Fruit fly (Drosophila melanogaster) whole organism, embryonic: ENCODE results near the gene Doc2.

Source experiments
- Awh ChIP-seq: fragments of 200-800 bp; sonication (Bioruptor generic); IDR thresholded peaks from 2 replicates; pipeline ENCODE4, ENCODE4 v1.3.6; 2022; ENCODE audit warnings: missing biosample characterization, missing genetic modification characterization
- BtbVII ChIP-seq: fragments of 200-800 bp; sonication (Bioruptor generic); optimal IDR thresholded peaks from 3 replicates; lab custom pipeline; 2017; ENCODE audit warnings: missing biosample characterization, mild to moderate bottlenecking, missing genetic modification characterization
- CG11093 ChIP-seq: fragments of 200-800 bp; sonication (Bioruptor generic); IDR thresholded peaks from 3 replicates; pipeline ENCODE4 v1.3.6; 2022; ENCODE audit warnings: missing biosample characterization, missing genetic modification characterization
- CG12236 ChIP-seq: fragments of 200-800 bp; sonication (Bioruptor generic); optimal IDR thresholded peaks from 2 replicates; lab custom pipeline; 2016; ENCODE audit warnings: missing biosample characterization, missing genetic modification characterization
- CG12659 ChIP-seq: fragments of 200-800 bp; sonication (Bioruptor generic); optimal IDR thresholded peaks from 3 replicates; lab custom pipeline; 2017; ENCODE audit warnings: mild to moderate bottlenecking, missing biosample characterization, missing genetic modification reagents, missing genetic modification characterization
- CG13424 ChIP-seq: fragments of 200-800 bp; sonication (Bioruptor generic); optimal IDR thresholded peaks from 2 replicates; lab custom pipeline; 2019; ENCODE audit warnings: missing biosample characterization, mild to moderate bottlenecking, missing genetic modification characterization, moderate library complexity
- CG14965 ChIP-seq: fragments of 200-800 bp; sonication (Bioruptor generic); optimal IDR thresholded peaks from 2 replicates; lab custom pipeline; 2016; ENCODE audit warnings: missing biosample characterization, missing genetic modification characterization, borderline replicate concordance
- CG15011 ChIP-seq: fragments of 200-800 bp; sonication (Bioruptor generic); optimal IDR thresholded peaks from 3 replicates; lab custom pipeline; 2018; ENCODE audit warnings: missing biosample characterization, mild to moderate bottlenecking, missing genetic modification characterization
- CG16863 ChIP-seq: fragments of 200-800 bp; sonication (Bioruptor generic); optimal IDR thresholded peaks from 3 replicates; lab custom pipeline; 2016; ENCODE audit warnings: missing biosample characterization, missing genetic modification characterization
- CG18011 ChIP-seq: fragments of 200-800 bp; sonication (Bioruptor generic); optimal IDR thresholded peaks from 2 replicates; lab custom pipeline; 2017; ENCODE audit warnings: missing biosample characterization, missing genetic modification characterization, mild to moderate bottlenecking, moderate library complexity, missing genotype
- CG31388 ChIP-seq: fragments of 200-800 bp; sonication (Bioruptor generic); optimal IDR thresholded peaks from 2 replicates; lab custom pipeline; 2016; ENCODE audit warnings: missing biosample characterization, missing genetic modification characterization
- CG32772 ChIP-seq: fragments of 200-800 bp; sonication (Bioruptor generic); IDR thresholded peaks from 2 replicates; pipeline ENCODE4 v1.3.6; 2022; ENCODE audit warnings: missing biosample characterization, missing genetic modification characterization
- CG33213 ChIP-seq: fragments of 200-800 bp; sonication (Bioruptor generic); optimal IDR thresholded peaks from 3 replicates; lab custom pipeline; 2016; ENCODE audit warnings: missing biosample characterization, missing genetic modification characterization
- CG3838 ChIP-seq: fragments of 200-800 bp; sonication (Bioruptor generic); optimal IDR thresholded peaks from 3 replicates; lab custom pipeline; 2016; ENCODE audit warnings: missing biosample characterization, missing genetic modification characterization
- CG3847 ChIP-seq: fragments of 200-800 bp; sonication (Bioruptor generic); IDR thresholded peaks from 2 replicates; pipeline ENCODE4 v1.3.6; 2022; ENCODE audit warnings: missing biosample characterization, missing genetic modification characterization
- CG3995 ChIP-seq: fragments of 200-800 bp; sonication (Bioruptor generic); optimal IDR thresholded peaks from 3 replicates; lab custom pipeline; 2016; ENCODE audit warnings: missing biosample characterization, missing genetic modification characterization
- CG5953 ChIP-seq: fragments of 200-800 bp; sonication (Bioruptor generic); IDR thresholded peaks from 2 replicates; pipeline ENCODE4 v1.3.6; 2022; ENCODE audit warnings: missing biosample characterization, missing genetic modification characterization
- CG7556 ChIP-seq: fragments of 200-800 bp; sonication (Bioruptor generic); optimal IDR thresholded peaks from 2 replicates; lab custom pipeline; 2017; ENCODE audit warnings: missing biosample characterization, mild to moderate bottlenecking, missing genetic modification characterization
- CG9727 ChIP-seq: fragments of 200-800 bp; sonication (Bioruptor generic); optimal IDR thresholded peaks from 3 replicates; lab custom pipeline; 2017; ENCODE audit warnings: missing biosample characterization, mild to moderate bottlenecking, missing genetic modification characterization
- CG9797 ChIP-seq: fragments of 200-800 bp; sonication (Bioruptor generic); optimal IDR thresholded peaks from 3 replicates; lab custom pipeline; 2018; ENCODE audit warnings: missing biosample characterization, mild to moderate bottlenecking, missing genetic modification characterization
- Chrac-16 ChIP-seq: fragments of 200-800 bp; sonication (Bioruptor generic); optimal IDR thresholded peaks from 3 replicates; lab custom pipeline; 2016; ENCODE audit warnings: missing biosample characterization, missing genetic modification characterization
- D19B ChIP-seq: fragments of 200-800 bp; sonication (Bioruptor generic); optimal IDR thresholded peaks from 2 replicates; lab custom pipeline; 2017; ENCODE audit warnings: missing biosample characterization, mild to moderate bottlenecking, missing genetic modification characterization
- Dfd ChIP-seq, 2 experiments: fragments of >200 bp; optimal IDR thresholded peaks; 2 replicates each; lab custom pipeline; 2017; ENCODE audit warnings: missing biosample characterization in 2 of 2, missing genetic modification characterization in 2 of 2
- Dll ChIP-seq: fragments of 200-800 bp; sonication (Bioruptor generic); IDR thresholded peaks from 4 replicates; pipeline ENCODE4 v1.3.6; 2022; ENCODE audit warnings: missing biosample characterization, missing genetic modification characterization; ENCODE audit not compliant: partially characterized antibody
- E2f1 ChIP-seq: fragments of 200-800 bp; sonication (Bioruptor generic); IDR thresholded peaks from 2 replicates; pipeline ENCODE4 v1.3.6; 2022; ENCODE audit warnings: missing biosample characterization, missing genetic modification characterization
- Elba2 ChIP-seq: fragments of 200-800 bp; sonication (Bioruptor generic); optimal IDR thresholded peaks from 3 replicates; lab custom pipeline; 2016; ENCODE audit warnings: missing biosample characterization, missing genetic modification characterization
- Hr78 ChIP-seq, 2 experiments: fragments of 200-800 bp in 1 of 2; fragments of >200 bp in 1 of 2; sonication (Bioruptor generic) in 1 of 2; optimal IDR thresholded peaks; 2 replicates each; lab custom pipeline; 2017 to 2019; ENCODE audit warnings: missing biosample characterization in 2 of 2, missing genetic modification characterization in 2 of 2, mild to moderate bottlenecking in 1 of 2, moderate library complexity in 1 of 2
- Mad ChIP-seq: fragments of 200-800 bp; sonication (Bioruptor generic); optimal IDR thresholded peaks from 2 replicates; lab custom pipeline; 2016; ENCODE audit warnings: missing biosample characterization, missing genetic modification characterization
- Ptx1 ChIP-seq: fragments of 200-800 bp; sonication (Bioruptor generic); IDR thresholded peaks from 2 replicates; pipeline ENCODE4 v1.3.6; 2022; ENCODE audit warnings: missing biosample characterization, missing genetic modification characterization
- Side ChIP-seq: fragments of 200-800 bp; sonication (Bioruptor generic); optimal IDR thresholded peaks from 2 replicates; lab custom pipeline; 2016; ENCODE audit warnings: missing biosample characterization, missing genetic modification characterization
- Sox100B ChIP-seq: fragments of 200-800 bp; sonication (Bioruptor generic); optimal IDR thresholded peaks from 3 replicates; lab custom pipeline; 2018; ENCODE audit warnings: missing biosample characterization, mild to moderate bottlenecking, missing genetic modification characterization
- Taf1 ChIP-seq: fragments of 200-800 bp; sonication (Bioruptor generic); IDR thresholded peaks from 2 replicates; pipeline ENCODE4 v1.3.6; 2022; ENCODE audit warnings: missing biosample characterization, missing genetic modification characterization
- amos ChIP-seq: fragments of 200-800 bp; sonication (Bioruptor generic); IDR thresholded peaks from 2 replicates; pipeline ENCODE4 v1.3.6; 2022; ENCODE audit warnings: missing biosample characterization, missing genetic modification characterization; ENCODE audit not compliant: partially characterized antibody
- bigmax ChIP-seq: fragments of 200-800 bp; sonication (Bioruptor generic); optimal IDR thresholded peaks from 2 replicates; lab custom pipeline; 2018; ENCODE audit warnings: missing biosample characterization, mild to moderate bottlenecking, missing genetic modification characterization
- cg ChIP-seq: fragments of 200-800 bp; sonication (Bioruptor generic); optimal IDR thresholded peaks from 3 replicates; lab custom pipeline; 2019; ENCODE audit warnings: missing biosample characterization, mild to moderate bottlenecking, missing genetic modification characterization, moderate library complexity
- dimm ChIP-seq: fragments of 200-800 bp; sonication (Bioruptor generic); IDR thresholded peaks from 2 replicates; pipeline ENCODE4 v1.3.6; 2022; ENCODE audit warnings: missing biosample characterization, missing genetic modification characterization
- dmrt11E ChIP-seq: fragments of 200-800 bp; sonication (Bioruptor generic); optimal IDR thresholded peaks from 3 replicates; lab custom pipeline; 2018; ENCODE audit warnings: missing biosample characterization, mild to moderate bottlenecking, missing genetic modification characterization, moderate library complexity
- exex ChIP-seq: fragments of 200-800 bp; sonication (Bioruptor generic); optimal IDR thresholded peaks from 4 replicates; lab custom pipeline; 2018; ENCODE audit warnings: missing biosample characterization, mild to moderate bottlenecking, missing genetic modification characterization, moderate library complexity
- eyg ChIP-seq: fragments of 200-800 bp; sonication (Bioruptor generic); optimal IDR thresholded peaks from 3 replicates; lab custom pipeline; 2016; ENCODE audit warnings: missing biosample characterization, missing genetic modification characterization
- gcm2 ChIP-seq: fragments of 200-800 bp; sonication (Bioruptor generic); optimal IDR thresholded peaks from 2 replicates; lab custom pipeline; 2016; ENCODE audit warnings: missing biosample characterization, missing genetic modification characterization
- gro ChIP-seq: fragments of 200-800 bp; sonication (Bioruptor generic); optimal IDR thresholded peaks from 2 replicates; lab custom pipeline; 2016; ENCODE audit warnings: missing biosample characterization, missing genetic modification characterization
- gsb ChIP-seq: fragments of 200-800 bp; sonication (Bioruptor generic); IDR thresholded peaks from 2 replicates; pipeline ENCODE4 v1.3.6; 2022; ENCODE audit warnings: missing biosample characterization, missing genetic modification characterization
- h ChIP-seq: fragments of >200 bp; optimal IDR thresholded peaks from 2 replicates; lab custom pipeline; 2017
- kah ChIP-seq: fragments of 200-800 bp; sonication (Bioruptor generic); optimal IDR thresholded peaks from 2 replicates; lab custom pipeline; 2018; ENCODE audit warnings: missing biosample characterization, mild to moderate bottlenecking, missing genetic modification characterization
- klu ChIP-seq: fragments of 200-800 bp; sonication (Bioruptor generic); IDR thresholded peaks from 2 replicates; pipeline ENCODE4 v1.3.6; 2022; ENCODE audit warnings: missing biosample characterization, missing genetic modification characterization
- otp ChIP-seq: fragments of 200-800 bp; sonication (Bioruptor generic); IDR thresholded peaks from 3 replicates; pipeline ENCODE4, ENCODE4 v1.3.6; 2022; ENCODE audit warnings: missing biosample characterization, missing genetic modification characterization
- salm ChIP-seq: fragments of 200-800 bp; sonication (Bioruptor generic); optimal IDR thresholded peaks from 2 replicates; lab custom pipeline; 2018; ENCODE audit warnings: missing biosample characterization, mild to moderate bottlenecking, missing genetic modification characterization
- unc-4 ChIP-seq: fragments of 200-800 bp; sonication (Bioruptor generic); IDR thresholded peaks from 2 replicates; pipeline ENCODE4 v1.3.6; 2022; ENCODE audit warnings: missing biosample characterization, missing genetic modification characterization; ENCODE audit not compliant: partially characterized antibody
- unpg ChIP-seq: fragments of 200-800 bp; sonication (Bioruptor generic); optimal IDR thresholded peaks from 3 replicates; lab custom pipeline; 2018; ENCODE audit warnings: missing biosample characterization, mild to moderate bottlenecking, missing genetic modification characterization, moderate library complexity
- vvl ChIP-seq: fragments of 200-800 bp; sonication (Bioruptor generic); IDR thresholded peaks from 2 replicates; pipeline ENCODE4 v1.3.6; 2022; ENCODE audit warnings: missing biosample characterization, missing genetic modification characterization
- wdn ChIP-seq: fragments of 200-800 bp; sonication (Bioruptor generic); IDR thresholded peaks from 2 replicates; pipeline ENCODE4 v1.3.6; 2022; ENCODE audit warnings: missing biosample characterization, missing genetic modification characterization

The Doc2 gene

DNA sequence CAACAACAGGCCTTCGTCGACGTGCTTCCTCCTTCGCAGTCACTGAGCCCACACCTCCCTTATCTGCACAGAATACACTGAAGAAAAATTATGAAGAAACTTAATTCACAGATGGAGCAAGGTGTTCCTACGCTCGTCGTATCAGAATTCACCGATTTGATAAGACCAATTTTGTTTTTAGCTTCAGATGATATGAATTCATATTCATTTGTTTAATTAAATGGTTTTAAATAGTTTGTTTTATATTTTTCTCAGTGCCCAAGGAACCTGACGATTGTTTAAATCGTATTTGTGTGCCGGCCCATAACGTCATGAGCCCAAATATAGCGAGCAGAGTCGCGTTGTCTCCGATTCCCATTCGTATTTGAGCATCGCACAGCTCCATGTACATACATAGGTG lies 4.6 kb upstream of the Doc2 start (continued):
- TF ChIP-seq CG18011 (no peak), CG7556 (peak; percentile 63), Side (GFP tag; lab: Kevin White, UChicago) (peak; percentile 64), dmrt11E (tag; lab: Kevin White, UChicago) (peak; percentile 91), CG13424 (tag; lab: Kevin White, UChicago) (peak; percentile 55), Sox100B (GFP tag; lab: Kevin White, UChicago) (peak; percentile 26), gro (no peak), Dfd (GFP tag; optimal IDR thresholded peaks at IDR 0.05; lab: Kevin White, UChicago) (no peak), E2f1 (peak; percentile 57), CG12659 (GFP tag; lab: Kevin White, UChicago) (peak; percentile 35), CG3847 (GFP tag; lab: Robert Waterston, UW) (0 out of 2 replicates have a peak, but pooled peaks have one; percentile 19), CG3838 (GFP tag; lab: Kevin White, UChicago) (peak; percentile 13), Hr78 (GFP tag; optimal IDR thresholded peaks at IDR 0.05; lab: Kevin White, UChicago) (no peak), kah (GFP tag; lab: Kevin White, UChicago) (no peak), gsb (GFP tag; lab: Robert Waterston, UW) (no peak), vvl (peak; percentile 82), Chrac-16 (GFP tag; lab: Kevin White, UChicago) (peak; percentile 77), Ptx1 (GFP tag; lab: Robert Waterston, UW) (peak; percentile 42; the same call in 1 of the 2 replicates), h (no peak), CG16863 (GFP tag; lab: Kevin White, UChicago) (peak; percentile 60), D19B (GFP tag; lab: Kevin White, UChicago) (no peak), CG9727 (GFP tag; lab: Kevin White, UChicago) (peak; percentile 92), Dll (GFP tag; lab: Robert Waterston, UW) (no peak), bigmax (no peak), CG31388 (peak; percentile 10), dimm (GFP tag; lab: Robert Waterston, UW) (no peak), gcm2 (peak; percentile 16), amos (GFP tag; lab: Robert Waterston, UW) (no peak), BtbVII (peak; percentile 17), exex (tag; lab: Kevin White, UChicago) (no peak), CG9797 (no peak), CG15011 (GFP tag; lab: Kevin White, UChicago) (peak; percentile 9), CG12236 (GFP tag; lab: Kevin White, UChicago) (peak; percentile 68), wdn (GFP tag; lab: Robert Waterston, UW) (no peak), cg (no peak), klu (GFP tag; lab: Robert Waterston, UW) (peak; percentile 33; the same call in 1 of the 2 replicates), Mad (GFP tag; lab: Kevin White, UChicago) (peak; percentile 58), Taf1 (GFP tag; lab: Robert Waterston, UW) (no peak), otp (peak; percentile 29; the same call in 1 of the 3 replicates), unpg (GFP tag; lab: Kevin White, UChicago) (peak; percentile 58), eyg (GFP tag; lab: Kevin White, UChicago) (no peak), CG33213 (GFP tag; lab: Kevin White, UChicago) (peak; percentile 49), CG32772 (GFP tag; lab: Robert Waterston, UW) (peak; percentile 56), CG5953 (GFP tag; lab: Robert Waterston, UW) (no peak), CG14965 (GFP tag; lab: Kevin White, UChicago) (peak; percentile 20), Elba2 (GFP tag; lab: Kevin White, UChicago) (peak; percentile 71), CG3995 (GFP tag; lab: Kevin White, UChicago) (no peak), salm (tag; lab: Kevin White, UChicago) (no peak), CG11093 (GFP tag; lab: Robert Waterston, UW) (no peak; the same call in 2 of the 3 replicates), Awh (GFP tag; lab: Robert Waterston, UW) (no peak), unc-4 (no peak)
